Fruit fly (Drosophila melanogaster): ENCODE measurements around the gene pon.
A peak's percentile ranks its signal among the peaks of the same experiment; 100 is the strongest.

pon gene

DNA sequence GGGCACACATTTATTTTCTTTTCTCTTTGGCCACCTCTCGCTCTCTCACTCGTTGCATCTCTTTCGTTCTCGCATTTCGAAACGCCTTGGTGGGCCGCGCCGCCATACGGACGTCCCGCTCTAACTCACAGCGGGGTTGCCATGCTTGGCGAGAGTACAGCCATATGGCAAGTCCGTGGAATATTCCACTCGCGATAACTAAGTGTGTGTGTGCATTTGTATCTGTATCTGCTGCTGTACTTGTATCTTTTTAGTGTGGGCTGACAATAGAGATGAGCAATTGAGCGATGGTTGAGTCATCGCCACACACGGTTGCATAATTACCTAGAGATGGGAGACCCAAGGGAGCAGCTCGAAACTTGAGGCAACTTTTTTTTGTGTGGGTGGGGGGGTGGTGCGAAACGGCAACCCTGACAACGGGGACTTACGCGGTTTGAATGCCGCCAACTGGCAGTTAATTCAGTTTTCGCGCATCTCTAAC lies 48.4 kb downstream of the pon start (continued):
- TF ChIP-seq Usf (GFP tag; optimal IDR thresholded peaks at IDR 0.05) (peak; percentile 56), emc (GFP tag; optimal IDR thresholded peaks at IDR 0.05) (peak; percentile 72), lmd (GFP tag; IDR thresholded peaks at IDR 0.05) (peak; percentile 92), CG12744 (GFP tag; optimal IDR thresholded peaks at IDR 0.05) (peak; percentile 76), CG4854 (GFP tag; optimal IDR thresholded peaks at IDR 0.05) (peak; percentile 45), CG9797 (GFP tag; optimal IDR thresholded peaks at IDR 0.05) (peak; percentile 72), nau (GFP tag; optimal IDR thresholded peaks at IDR 0.05) (peak; percentile 3), CG8281 (tag; optimal IDR thresholded peaks at IDR 0.05) (peak; percentile 51), CG4730 (GFP tag; IDR thresholded peaks at IDR 0.05) (peak; percentile 88), salm (tag; optimal IDR thresholded peaks at IDR 0.05) (peak; percentile 31)

DNA sequence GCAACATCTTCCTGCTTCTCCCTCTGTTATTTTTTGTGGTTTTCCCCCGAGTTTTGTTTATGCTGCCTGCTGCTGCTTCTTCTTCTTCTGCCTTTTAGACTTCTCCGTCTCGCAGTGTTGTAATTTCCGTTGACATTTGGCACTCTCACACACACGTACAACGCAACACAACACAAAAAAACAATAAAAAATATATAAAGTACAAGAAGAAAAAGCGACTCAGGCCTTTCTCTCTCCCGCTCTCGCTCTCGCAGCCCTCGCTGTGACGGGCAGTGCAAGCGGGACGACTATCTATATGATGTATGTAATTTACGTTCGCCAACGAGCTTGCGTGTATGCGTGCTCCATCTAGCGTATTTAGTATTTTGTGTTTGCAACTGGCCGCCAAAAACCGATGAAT lies 50.0 kb downstream of the pon start:
- TF ChIP-seq CG8924 (tag; optimal IDR thresholded peaks at IDR 0.05) (peak; percentile 38), CG10321 (GFP tag; IDR thresholded peaks at IDR 0.05) (peak; percentile 96), CG2129 (GFP tag; IDR thresholded peaks at IDR 0.05; ENCODE audit: partially characterized antibody) (no peak), pnt (GFP tag; optimal IDR thresholded peaks at IDR 0.05) (no peak), GATAe (GFP tag; conservative IDR thresholded peaks at IDR 0.05) (no peak), scrt (GFP tag; optimal IDR thresholded peaks at IDR 0.05) (peak; percentile 1), kni (GFP tag; optimal IDR thresholded peaks at IDR 0.05) (no peak), Drgx (GFP tag; IDR thresholded peaks at IDR 0.05) (peak; percentile 57), NfI (GFP tag; optimal IDR thresholded peaks at IDR 0.05) (peak; percentile 4), CG8281 (tag; optimal IDR thresholded peaks at IDR 0.05) (no peak), caup (GFP tag; optimal IDR thresholded peaks at IDR 0.05; ENCODE audit: severe bottlenecking) (no peak), CG15514 (GFP tag; optimal IDR thresholded peaks at IDR 0.05) (peak; percentile 6), HHEX (GFP tag; optimal IDR thresholded peaks at IDR 0.05) (no peak), nom (GFP tag; optimal IDR thresholded peaks at IDR 0.05) (peak; percentile 87), nerfin-1 (tag; optimal IDR thresholded peaks at IDR 0.05) (peak; percentile 2), gro (GFP tag; optimal IDR thresholded peaks at IDR 0.05) (no peak), Med (GFP tag) (peak; percentile 52), CG6791 (GFP tag; IDR thresholded peaks at IDR 0.05; ENCODE audit: partially characterized antibody) (0 out of 3 replicates have a peak, but pooled peaks have one; percentile 24), CG34376 (GFP tag; optimal IDR thresholded peaks at IDR 0.05) (peak; percentile 6), cg (GFP tag; optimal IDR thresholded peaks at IDR 0.05) (peak; percentile 94), ftz-f1 (GFP tag; optimal IDR thresholded peaks at IDR 0.05) (peak; percentile 55), slbo (GFP tag; IDR thresholded peaks at IDR 0.05) (no peak), dpn (GFP tag; optimal IDR thresholded peaks at IDR 0.05) (no peak), CoRest (tag; optimal IDR thresholded peaks at IDR 0.05) (peak; percentile 28), CG6254 (GFP tag; optimal IDR thresholded peaks at IDR 0.05) (no peak), sens (GFP tag) (peak; percentile 76), sqz (GFP tag; optimal IDR thresholded peaks at IDR 0.05) (peak; percentile 25), CG13296 (GFP tag; optimal IDR thresholded peaks at IDR 0.05) (peak; percentile 11), bsh (GFP tag; optimal IDR thresholded peaks at IDR 0.05) (peak in 1 of 2 experiments; percentile 83), corto (GFP tag; optimal IDR thresholded peaks at IDR 0.05) (peak; percentile 6), MESR4 (GFP tag; optimal IDR thresholded peaks at IDR 0.05) (peak; percentile 10), Trl (optimal IDR thresholded peaks at IDR 0.05) (peak; percentile 13 to 48), Trl (GFP tag; optimal IDR thresholded peaks at IDR 0.05) (no peak), MBD-R2 (GFP tag; IDR thresholded peaks at IDR 0.05) (peak; percentile 20; the same call in 1 of the 2 replicates), CG5180 (GFP tag; optimal IDR thresholded peaks at IDR 0.05) (peak; percentile 2), Meics (GFP tag; optimal IDR thresholded peaks at IDR 0.05) (peak; percentile 21), Camta (GFP tag; optimal IDR thresholded peaks at IDR 0.05) (no peak), Nf-YB (GFP tag; optimal IDR thresholded peaks at IDR 0.05) (peak; percentile 68), cad (GFP tag; optimal IDR thresholded peaks at IDR 0.05) (peak; percentile 44), CG11695 (GFP tag; IDR thresholded peaks at IDR 0.05) (no peak)

All from whole organism, embryonic.